Fruit fly (Drosophila melanogaster): ENCODE measurements around the gene Tl.
A peak's percentile ranks its signal among the peaks of the same experiment; 100 is the strongest.

Gene Tl

dm6 chr3R:26876432-26876831 is 77.6 kb downstream of the Tl start, which contains the start of gene CG5500 (continued):
- no peak for TF ChIP-seq ato (GFP tag; IDR thresholded peaks at IDR 0.05; ENCODE audit: partially characterized antibody)
- TF ChIP-seq ERR (GFP tag; optimal IDR thresholded peaks at IDR 0.05), result no peak
- TF ChIP-seq CG17328 (GFP tag; IDR thresholded peaks at IDR 0.05), result no peak
- TF ChIP-seq CG6254 (GFP tag; optimal IDR thresholded peaks at IDR 0.05), result no peak
- TF ChIP-seq emc (GFP tag; optimal IDR thresholded peaks at IDR 0.05), result no peak
- TF ChIP-seq Dp (GFP tag; optimal IDR thresholded peaks at IDR 0.05), result peak; percentile 64
- peak; percentile 84 for TF ChIP-seq Med (GFP tag)
- peak; percentile 50 for TF ChIP-seq pzg (GFP tag; optimal IDR thresholded peaks at IDR 0.05)
- TF ChIP-seq fd102C (GFP tag; optimal IDR thresholded peaks at IDR 0.05), result no peak
- no peak for TF ChIP-seq her (GFP tag; optimal IDR thresholded peaks at IDR 0.05)
- peak; percentile 57 for TF ChIP-seq Dref (GFP tag; IDR thresholded peaks at IDR 0.05)
- TF ChIP-seq sna (GFP tag; IDR thresholded peaks at IDR 0.05; ENCODE audit: partially characterized antibody), result no peak
- peak; percentile 69 for TF ChIP-seq MBD-R2 (GFP tag; IDR thresholded peaks at IDR 0.05)
- TF ChIP-seq BEAF-32 (GFP tag; optimal IDR thresholded peaks at IDR 0.05), result peak; percentile 63
- peak; percentile 56 for TF ChIP-seq CG15514 (GFP tag; optimal IDR thresholded peaks at IDR 0.05)
- no peak for TF ChIP-seq chinmo (GFP tag; IDR thresholded peaks at IDR 0.05; ENCODE audit: partially characterized antibody)
- TF ChIP-seq CG13296 (GFP tag; optimal IDR thresholded peaks at IDR 0.05), result peak; percentile 41
- peak; percentile 2 for TF ChIP-seq ac (GFP tag; optimal IDR thresholded peaks at IDR 0.05)
- TF ChIP-seq CG13287 (GFP tag; IDR thresholded peaks at IDR 0.05; ENCODE audit: partially characterized antibody), result peak; percentile 69
- TF ChIP-seq exex (tag; optimal IDR thresholded peaks at IDR 0.05), result peak; percentile 22
- TF ChIP-seq Opbp (GFP tag; IDR thresholded peaks at IDR 0.05; ENCODE audit: partially characterized antibody), result peak; percentile 45; the same call in 1 of the 3 replicates
- no peak for TF ChIP-seq CG14710 (tag; optimal IDR thresholded peaks at IDR 0.05)
- no peak for TF ChIP-seq CG6272 (GFP tag; IDR thresholded peaks at IDR 0.05)
- no peak for TF ChIP-seq Ada2b (GFP tag; IDR thresholded peaks at IDR 0.05)
- TF ChIP-seq Myb (GFP tag; optimal IDR thresholded peaks at IDR 0.05), result no peak
- TF ChIP-seq sug (tag; optimal IDR thresholded peaks at IDR 0.05), result peak; percentile 10
- peak; percentile 51 for TF ChIP-seq CG1603 (tag; optimal IDR thresholded peaks at IDR 0.05)
- TF ChIP-seq Dip3 (GFP tag; optimal IDR thresholded peaks at IDR 0.05), result no peak
- no peak for TF ChIP-seq gcm (GFP tag; optimal IDR thresholded peaks at IDR 0.05)
- TF ChIP-seq mirr (GFP tag; optimal IDR thresholded peaks at IDR 0.05), result peak; percentile 22
- TF ChIP-seq pros (GFP tag; optimal IDR thresholded peaks at IDR 0.05), result no peak
- peak; percentile 38 for TF ChIP-seq stwl (tag; optimal IDR thresholded peaks at IDR 0.05)
- no peak for TF ChIP-seq CG15269 (tag; optimal IDR thresholded peaks at IDR 0.05)

DNA sequence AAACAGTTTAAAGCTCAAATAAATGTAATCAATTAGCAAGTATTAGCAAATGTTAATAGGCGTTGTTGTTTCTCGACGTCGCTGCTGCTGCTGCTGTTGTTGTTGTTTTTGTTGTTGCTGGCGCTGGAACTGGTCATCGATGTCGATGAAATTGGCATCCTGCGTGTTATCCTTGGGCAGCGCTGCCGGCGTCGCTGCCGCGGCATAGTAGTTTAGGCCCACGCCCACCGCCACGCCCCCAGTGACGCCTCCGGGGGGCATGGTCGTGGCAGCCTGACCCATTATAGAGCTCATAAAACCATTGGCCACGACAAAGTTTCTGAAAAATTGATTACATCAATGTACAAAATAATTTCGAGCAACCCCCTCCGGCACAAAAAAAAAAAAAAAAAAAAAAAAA is 78.0 kb downstream of the Tl start:
- 0 out of 2 replicates have a peak, but pooled peaks have one; percentile 7 for TF ChIP-seq CG42726 (GFP tag; IDR thresholded peaks at IDR 0.05; ENCODE audit: partially characterized antibody)
- TF ChIP-seq Adf1 (GFP tag; IDR thresholded peaks at IDR 0.05), result peak; percentile 62; the same call in 1 of the 2 replicates
- no peak for TF ChIP-seq sisA (GFP tag; IDR thresholded peaks at IDR 0.05)
- TF ChIP-seq CG3065 (GFP tag; optimal IDR thresholded peaks at IDR 0.05), result peak; percentile 80
- no peak for TF ChIP-seq da (GFP tag; optimal IDR thresholded peaks at IDR 0.05)
- no peak for TF ChIP-seq slbo (GFP tag; IDR thresholded peaks at IDR 0.05)
- no peak for TF ChIP-seq pita (GFP tag; optimal IDR thresholded peaks at IDR 0.05)
- 0 out of 3 replicates have a peak, but pooled peaks have one; percentile 11 for TF ChIP-seq zfh1 (GFP tag; IDR thresholded peaks at IDR 0.05)
- TF ChIP-seq ro (GFP tag; IDR thresholded peaks at IDR 0.05), result 0 out of 2 replicates have a peak, but pooled peaks have one; percentile 13
- peak; percentile 62; the same call in 1 of the 2 replicates for TF ChIP-seq CG4360 (GFP tag; IDR thresholded peaks at IDR 0.05)
- no peak for TF ChIP-seq br (optimal IDR thresholded peaks at IDR 0.05)
- TF ChIP-seq Awh (GFP tag; IDR thresholded peaks at IDR 0.05), result 0 out of 2 replicates have a peak, but pooled peaks have one; percentile 46
- no peak for TF ChIP-seq ranshi (GFP tag; IDR thresholded peaks at IDR 0.05)
